Fruit fly (Drosophila melanogaster): Measurements from ENCODE around the gene Wnt5.

The Wnt5 gene

DNA sequence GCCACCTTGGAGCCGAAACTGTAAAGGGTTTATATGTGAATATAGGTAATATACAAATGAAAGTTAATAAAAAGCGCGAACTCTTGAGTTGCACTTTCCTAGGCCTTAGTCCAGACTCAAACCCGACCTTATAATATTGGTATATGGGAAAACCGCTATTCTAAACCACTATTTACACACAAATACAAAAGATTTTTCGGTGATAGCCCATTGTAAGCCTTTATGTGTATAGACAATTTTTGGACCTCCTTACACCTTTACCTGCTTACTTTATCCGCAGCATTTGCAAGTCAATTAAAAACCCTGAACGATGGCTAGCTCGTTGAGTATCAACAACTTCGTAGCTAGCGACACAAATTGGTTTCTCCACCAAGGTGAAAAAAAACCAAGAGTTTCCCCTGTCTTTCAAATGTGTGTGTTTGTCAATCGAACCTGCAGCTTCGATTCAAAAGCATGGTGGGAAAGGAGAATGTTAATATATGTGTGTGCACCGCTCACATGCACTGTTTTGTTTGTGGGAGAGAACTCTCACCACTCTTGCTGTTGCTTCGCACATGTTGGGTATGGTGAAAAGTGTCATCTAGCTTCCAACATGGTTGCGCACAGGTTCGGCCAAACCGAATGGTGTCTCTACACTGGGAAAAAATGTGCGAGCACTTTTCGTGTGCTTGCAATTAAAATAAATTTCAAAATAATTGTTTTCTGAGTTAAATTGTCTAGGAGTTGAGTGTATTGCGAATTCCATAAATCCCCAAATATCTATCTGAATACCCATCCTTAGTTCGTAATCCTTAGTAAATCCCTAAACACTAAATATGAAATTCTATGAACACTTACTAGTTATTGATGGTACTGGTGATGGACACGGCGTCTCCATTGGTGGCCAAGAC, 1.7 kb upstream of the Wnt5 start (continued):
- TF ChIP-seq Kr (GFP tag; optimal IDR thresholded peaks at IDR 0.05) (no peak), ERR (GFP tag; optimal IDR thresholded peaks at IDR 0.05) (peak; percentile 41), ham (GFP tag; IDR thresholded peaks at IDR 0.05) (no peak), slp2 (GFP tag; optimal IDR thresholded peaks at IDR 0.05) (peak; percentile 53), Aef1 (GFP tag; IDR thresholded peaks at IDR 0.05) (peak; percentile 61), CG1233 (GFP tag; optimal IDR thresholded peaks at IDR 0.05) (peak; percentile 67), CG12155 (GFP tag; optimal IDR thresholded peaks at IDR 0.05) (peak; percentile 76), vvl (GFP tag; IDR thresholded peaks at IDR 0.05) (peak; percentile 95), CG13296 (GFP tag; optimal IDR thresholded peaks at IDR 0.05) (peak; percentile 50), CG3163 (GFP tag; optimal IDR thresholded peaks at IDR 0.05) (peak; percentile 43), ato (GFP tag; IDR thresholded peaks at IDR 0.05; ENCODE audit: partially characterized antibody) (no peak), disco-r (GFP tag; optimal IDR thresholded peaks at IDR 0.05) (peak; percentile 77), ranshi (GFP tag; IDR thresholded peaks at IDR 0.05) (peak; percentile 89), ems (GFP tag; optimal IDR thresholded peaks at IDR 0.05) (peak; percentile 76), ftz-f1 (GFP tag; optimal IDR thresholded peaks at IDR 0.05) (no peak), CG4424 (GFP tag; optimal IDR thresholded peaks at IDR 0.05) (peak; percentile 85), ara (GFP tag; IDR thresholded peaks at IDR 0.05) (peak; percentile 84), caup (GFP tag; optimal IDR thresholded peaks at IDR 0.05; ENCODE audit: severe bottlenecking) (peak; percentile 74), Adf1 (GFP tag; IDR thresholded peaks at IDR 0.05) (peak; percentile 34; the same call in 1 of the 2 replicates), CG18011 (GFP tag; optimal IDR thresholded peaks at IDR 0.05) (peak; percentile 68), gcm2 (GFP tag; optimal IDR thresholded peaks at IDR 0.05) (peak; percentile 46), hb (GFP tag; IDR thresholded peaks at IDR 0.05; ENCODE audit: partially characterized antibody) (no peak), CG5180 (GFP tag; optimal IDR thresholded peaks at IDR 0.05) (peak; percentile 99)

DNA sequence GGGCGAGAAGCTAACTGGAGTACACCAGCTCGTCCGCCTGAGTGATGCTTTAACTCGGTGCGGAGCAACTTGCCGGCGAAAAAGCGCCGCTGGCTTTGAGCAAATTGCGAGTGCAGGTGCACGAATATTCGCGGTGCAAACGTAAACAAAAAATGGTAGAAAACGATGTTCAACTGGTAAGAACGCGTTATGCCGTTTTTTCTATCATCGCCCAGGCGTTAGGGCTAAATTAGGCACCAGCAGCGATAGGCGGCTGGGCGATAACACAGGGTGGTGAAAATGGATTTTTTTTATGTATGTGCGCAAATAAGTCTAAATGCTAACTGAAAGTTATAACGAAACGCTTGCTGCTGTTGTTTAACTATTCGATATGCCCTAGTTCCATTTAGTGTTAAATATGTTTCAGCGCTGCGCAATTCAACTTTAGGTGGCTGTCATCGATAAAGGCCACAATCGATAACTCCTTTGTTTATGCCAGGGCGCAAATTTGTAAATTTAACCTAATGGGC, 5.5 kb downstream of the Wnt5 start, which contains the start of the genes Pgant7 and Xrcc2:
TSS of gene Pgant7 (minus strand) at position 308 of the 509 bp plus-strand sequence.
TSS of gene Xrcc2 (plus strand) at position 449 of the 509 bp plus-strand sequence.
- TF ChIP-seq D (optimal IDR thresholded peaks at IDR 0.05) (peak; percentile 77), D (GFP tag; optimal IDR thresholded peaks at IDR 0.05) (no peak), Doc3 (GFP tag; IDR thresholded peaks at IDR 0.05; ENCODE audit: partially characterized antibody) (peak; percentile 56), Dp (GFP tag; optimal IDR thresholded peaks at IDR 0.05) (peak; percentile 77), Rx (GFP tag; IDR thresholded peaks at IDR 0.05) (no peak), CG15601 (tag; optimal IDR thresholded peaks at IDR 0.05) (peak; percentile 46), Ets97D (GFP tag; optimal IDR thresholded peaks at IDR 0.05) (no peak), kah (GFP tag; optimal IDR thresholded peaks at IDR 0.05) (peak; percentile 67), Side (GFP tag; optimal IDR thresholded peaks at IDR 0.05) (no peak), CG10431 (GFP tag; optimal IDR thresholded peaks at IDR 0.05) (peak; percentile 14), Dref (GFP tag; IDR thresholded peaks at IDR 0.05) (peak; percentile 71), CG15514 (GFP tag; optimal IDR thresholded peaks at IDR 0.05) (peak; percentile 57), zen2 (GFP tag; IDR thresholded peaks at IDR 0.05; ENCODE audit: partially characterized antibody) (peak; percentile 51; the same call in 1 of the 3 replicates), Camta (GFP tag; optimal IDR thresholded peaks at IDR 0.05) (no peak), Fer2 (tag; optimal IDR thresholded peaks at IDR 0.05) (no peak), Myb (GFP tag; optimal IDR thresholded peaks at IDR 0.05) (peak; percentile 7), abd-A (tag; optimal IDR thresholded peaks at IDR 0.05) (no peak), CG8388 (GFP tag; optimal IDR thresholded peaks at IDR 0.05) (no peak), ato (GFP tag; IDR thresholded peaks at IDR 0.05; ENCODE audit: partially characterized antibody) (peak; percentile 44; the same call in 1 of the 2 replicates), crp (GFP tag; optimal IDR thresholded peaks at IDR 0.05) (no peak), slbo (GFP tag; IDR thresholded peaks at IDR 0.05) (no peak), CG2116 (GFP tag; optimal IDR thresholded peaks at IDR 0.05) (peak; percentile 79), CG11504 (tag; optimal IDR thresholded peaks at IDR 0.05) (peak; percentile 73), hb (GFP tag; IDR thresholded peaks at IDR 0.05; ENCODE audit: partially characterized antibody) (peak; percentile 75; the same call in 2 of the 3 replicates), CG7963 (GFP tag; IDR thresholded peaks at IDR 0.05; ENCODE audit: partially characterized antibody) (peak; percentile 53; the same call in 1 of the 3 replicates), CG1603 (tag; optimal IDR thresholded peaks at IDR 0.05) (peak; percentile 62)

Measured in whole organism, embryonic.